Worm (Caenorhabditis elegans) whole organism, late embryonic: ENCODE results near the gene Y41C4A.11.

ENCODE experiments used
- F13H6.1 ChIP-seq: sonication (generic microtip); optimal IDR thresholded peaks from 2 replicates; lab custom pipeline; 2016; ENCODE audit warnings: missing genetic modification characterization, missing compliant biosample characterization
- ama-1 ChIP-seq: fragments of 150-350 bp; optimal IDR thresholded peaks from 2 replicates; lab custom pipeline; 2014
- dve-1 ChIP-seq: sonication (generic microtip); optimal IDR thresholded peaks from 2 replicates; lab custom pipeline; 2017; ENCODE audit warnings: antibody characterized with exemption, mild to moderate bottlenecking, missing genetic modification characterization, missing compliant biosample characterization
- gmeb-2 ChIP-seq: sonication (generic microtip); optimal IDR thresholded peaks from 2 replicates; lab custom pipeline; 2016; ENCODE audit warnings: missing genetic modification characterization, inconsistent platforms, missing compliant biosample characterization
- ref-2 ChIP-seq: sonication (generic microtip); optimal IDR thresholded peaks from 2 replicates; lab custom pipeline; 2016; ENCODE audit warnings: missing genetic modification characterization, missing compliant biosample characterization
- tbx-7 ChIP-seq: sonication (generic microtip); optimal IDR thresholded peaks from 2 replicates; lab custom pipeline; 2016; ENCODE audit warnings: missing genotype, missing genetic modification characterization, missing compliant biosample characterization
- ztf-16 ChIP-seq: sonication (generic microtip); optimal IDR thresholded peaks from 2 replicates; lab custom pipeline; 2017; ENCODE audit warnings: missing genetic modification characterization, missing compliant biosample characterization

DNA sequence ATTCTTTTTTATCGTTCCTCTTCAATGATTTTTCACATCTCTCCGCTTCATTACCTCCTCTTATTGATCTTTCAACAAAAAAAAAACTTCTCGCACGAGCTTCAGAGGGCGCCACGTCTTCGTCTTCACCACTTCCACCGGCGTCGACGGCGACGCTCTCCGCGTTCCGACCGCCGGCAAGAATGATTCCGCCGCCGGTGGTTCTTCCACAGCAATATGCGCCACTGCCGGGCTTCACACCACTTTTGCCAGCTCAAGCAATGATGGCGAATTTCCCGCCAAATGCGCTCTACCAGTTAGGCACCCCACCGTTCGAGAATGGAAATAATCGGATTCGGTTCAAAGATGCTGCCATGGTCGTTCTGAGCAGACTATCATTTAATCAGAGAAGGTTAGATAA is 36.6 kb upstream of the Y41C4A.11 start:
- TF ChIP-seq gmeb-2 (no peak), ref-2 (tag; lab: Kevin White, UChicago) (no peak), tbx-7 (tag; lab: Kevin White, UChicago) (no peak), F13H6.1 (tag; lab: Kevin White, UChicago) (no peak), dve-1 (tag; lab: Kevin White, UChicago) (no peak), ztf-16 (tag; lab: Kevin White, UChicago) (no peak), ama-1 (no peak)
